Fruit fly (Drosophila melanogaster) whole organism, adult: ENCODE results near the gene RecQ5.

Source experiments
- CG1620 ChIP-seq: fragments of 200-800 bp; sonication (Bioruptor generic); optimal IDR thresholded peaks from 2 replicates; lab custom pipeline; 2016; ENCODE audit warnings: missing biosample characterization, missing genetic modification characterization
- CG33017 ChIP-seq: fragments of 200-800 bp; sonication (Bioruptor generic); optimal IDR thresholded peaks from 2 replicates; lab custom pipeline; 2018; ENCODE audit warnings: missing biosample characterization, mild to moderate bottlenecking, missing genetic modification characterization, moderate library complexity
- CG5204 ChIP-seq: fragments of 200-800 bp; sonication (Bioruptor generic); optimal IDR thresholded peaks from 2 replicates; lab custom pipeline; 2016; ENCODE audit warnings: missing biosample characterization, missing genetic modification characterization
- CG7045 ChIP-seq: fragments of 200-800 bp; sonication (Bioruptor generic); optimal IDR thresholded peaks from 2 replicates; lab custom pipeline; 2017; ENCODE audit warnings: missing biosample characterization, mild to moderate bottlenecking, missing genetic modification characterization
- CG7101 ChIP-seq: fragments of 200-800 bp; sonication (Bioruptor generic); optimal IDR thresholded peaks from 2 replicates; lab custom pipeline; 2018; ENCODE audit warnings: missing biosample characterization, mild to moderate bottlenecking, missing genetic modification characterization, moderate library complexity
- Hr96 ChIP-seq: fragments of 200-800 bp; sonication (Bioruptor generic); optimal IDR thresholded peaks from 2 replicates; lab custom pipeline; 2016; ENCODE audit warnings: missing biosample characterization, missing genetic modification characterization
- kay ChIP-seq: fragments of 200-800 bp; sonication (Bioruptor generic); peaks from one replicate; lab custom pipeline; 2016; ENCODE audit warnings: missing biosample characterization, missing genetic modification characterization, borderline replicate concordance
- pad ChIP-seq: fragments of 200-800 bp; sonication (Bioruptor generic); optimal IDR thresholded peaks from 3 replicates; lab custom pipeline; 2017; ENCODE audit warnings: missing biosample characterization, missing genetic modification characterization, mild to moderate bottlenecking, moderate library complexity, missing genetic modification reagents
- toe ChIP-seq: fragments of 200-800 bp; sonication (Bioruptor generic); optimal IDR thresholded peaks from 2 replicates; lab custom pipeline; 2016; ENCODE audit warnings: missing biosample characterization, missing genetic modification characterization

dm6 chr3L:14617511-14618217 is 14.2 kb downstream of the RecQ5 start:
- TF ChIP-seq Hr96 (no peak), CG7101 (tag; lab: Kevin White, UChicago) (no peak), toe (GFP tag; lab: Kevin White, UChicago) (no peak), CG5204 (GFP tag; lab: Kevin White, UChicago) (no peak), pad (GFP tag; lab: Kevin White, UChicago) (no peak), kay (no peak), CG33017 (tag; lab: Kevin White, UChicago) (no peak), CG7045 (no peak), CG1620 (GFP tag; lab: Kevin White, UChicago) (no peak)
